Worm (Caenorhabditis elegans): ENCODE measurements around the gene ZK938.11.

DNA sequence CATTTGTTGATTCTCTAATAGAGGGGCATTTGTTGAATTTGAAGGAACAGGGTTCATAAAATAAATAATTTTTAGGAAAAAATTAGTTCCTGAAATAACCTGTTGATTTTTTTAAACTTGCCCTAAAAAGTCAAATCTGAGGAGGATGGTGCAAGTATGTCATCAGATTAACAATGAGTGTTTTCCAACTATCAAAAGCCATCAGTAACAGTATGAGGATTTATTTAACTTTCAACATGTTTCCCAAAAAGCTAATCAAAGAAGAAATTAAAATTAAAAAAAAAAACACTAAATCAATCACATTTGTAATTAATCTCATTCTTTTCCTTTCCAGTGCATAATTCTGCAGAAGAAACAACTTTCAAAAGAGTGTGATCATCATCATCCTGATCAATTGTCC is 19.4 kb upstream of the ZK938.11 start, which contains the start of gene chil-5:
- TF ChIP-seq cog-1 (tag; optimal IDR thresholded peaks at IDR 0.05) (no peak), flt-1 (GFP tag; IDR thresholded peaks at IDR 0.05) (no peak), klf-2 (GFP tag; conservative IDR thresholded peaks at IDR 0.05) (no peak), T22C8.4 (GFP tag; IDR thresholded peaks at IDR 0.05) (no peak), tab-1 (GFP tag; IDR thresholded peaks at IDR 0.05) (no peak), med-1 (GFP tag; optimal IDR thresholded peaks at IDR 0.05; ENCODE audit: insufficient read depth) (no peak), ref-1 (GFP tag; conservative IDR thresholded peaks at IDR 0.05) (no peak), ztf-29 (GFP tag; IDR thresholded peaks at IDR 0.05) (no peak)
